Worm (Caenorhabditis elegans): ENCODE measurements around the gene unc-52.

DNA sequence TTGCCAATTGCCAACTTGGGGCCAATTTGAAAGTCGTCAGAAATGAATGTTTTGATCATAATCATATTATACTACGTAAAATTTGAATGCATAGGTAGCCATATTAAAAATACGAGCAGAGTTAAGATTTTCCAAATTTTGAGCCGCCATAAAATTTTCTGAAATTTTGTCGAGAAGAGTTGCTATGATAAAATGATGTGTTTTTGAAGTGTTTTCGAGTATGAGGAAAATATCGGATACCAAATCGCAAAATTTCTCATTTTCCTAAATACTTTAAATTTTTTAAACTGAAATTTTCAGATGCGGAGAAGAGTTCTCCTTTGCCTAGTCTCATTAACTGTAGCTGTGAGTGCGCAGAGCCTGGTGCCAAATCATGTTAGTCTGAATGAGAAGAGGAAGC lies 56.9 kb downstream of the unc-52 start, which contains the start of gene tag-297:
- TF ChIP-seq flt-1 (GFP tag; IDR thresholded peaks at IDR 0.05) (no peak), T22C8.4 (GFP tag; IDR thresholded peaks at IDR 0.05) (no peak), cog-1 (tag; optimal IDR thresholded peaks at IDR 0.05) (no peak), ztf-29 (GFP tag; IDR thresholded peaks at IDR 0.05) (no peak), tab-1 (GFP tag; IDR thresholded peaks at IDR 0.05) (no peak), klf-2 (GFP tag; conservative IDR thresholded peaks at IDR 0.05) (no peak), ztf-23 (GFP tag; IDR thresholded peaks at IDR 0.05) (no peak)

Data from whole organism, midembryonic.